Fruit fly (Drosophila melanogaster): Measurements from ENCODE around the gene pn.
A peak's percentile ranks its signal among the peaks of the same experiment; 100 is the strongest.

The pn gene

DNA sequence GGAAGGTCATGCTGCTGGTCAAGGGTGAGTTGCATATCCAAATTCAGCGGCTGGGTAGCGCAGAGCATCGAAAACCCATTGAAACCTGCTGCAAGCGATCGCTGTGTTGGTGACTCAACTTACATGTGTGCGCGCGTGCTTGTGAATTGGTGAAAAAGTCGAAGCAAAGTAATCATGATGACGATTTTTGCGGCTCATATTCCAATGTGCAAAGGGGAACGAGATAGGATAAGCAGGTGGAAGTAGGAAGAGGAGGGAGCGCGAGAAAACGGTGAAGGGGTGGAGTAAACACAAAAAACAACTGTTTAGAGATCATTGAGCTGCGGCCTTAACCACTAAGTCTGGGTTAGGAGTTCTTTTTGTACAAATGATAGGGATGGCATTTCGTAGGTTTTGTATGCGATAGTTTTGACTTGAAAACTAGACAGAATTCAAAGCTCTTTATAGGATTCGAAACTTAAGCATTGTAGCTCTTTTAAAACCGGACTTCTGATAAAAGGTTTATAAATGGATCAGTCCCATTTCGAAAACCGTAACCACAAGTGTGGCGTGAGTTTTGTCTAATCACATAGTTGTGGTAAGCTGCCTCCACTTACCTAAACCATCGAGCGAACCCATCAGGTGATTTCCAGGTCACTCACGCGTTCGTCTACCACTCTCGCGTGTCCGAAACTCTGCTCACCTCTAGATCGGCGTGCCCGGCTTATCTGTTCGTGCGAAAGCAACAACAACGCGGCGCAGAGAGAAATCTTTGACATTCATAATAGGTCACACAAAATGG lies 35.1 kb upstream of the pn start (continued):
- TF ChIP-seq Nf-YC (tag; optimal IDR thresholded peaks at IDR 0.05): peak; percentile 49
- peak; percentile 25 for TF ChIP-seq CG11723 (GFP tag; optimal IDR thresholded peaks at IDR 0.05)
- TF ChIP-seq HLH4C (GFP tag; IDR thresholded peaks at IDR 0.05; ENCODE audit: partially characterized antibody): peak; percentile 69
- TF ChIP-seq usp (GFP tag; optimal IDR thresholded peaks at IDR 0.05): no peak
- no peak for TF ChIP-seq CG12236 (GFP tag; optimal IDR thresholded peaks at IDR 0.05)
- peak; percentile 77 for TF ChIP-seq CG16813 (GFP tag; IDR thresholded peaks at IDR 0.05; ENCODE audit: partially characterized antibody)
- TF ChIP-seq bab2 (GFP tag; optimal IDR thresholded peaks at IDR 0.05): peak; percentile 23
- TF ChIP-seq CG9817 (tag; optimal IDR thresholded peaks at IDR 0.05): peak; percentile 31
- TF ChIP-seq Kr (GFP tag; optimal IDR thresholded peaks at IDR 0.05): no peak
- TF ChIP-seq Rfx (GFP tag; IDR thresholded peaks at IDR 0.05): peak; percentile 74
- TF ChIP-seq Dip3 (GFP tag; optimal IDR thresholded peaks at IDR 0.05): peak; percentile 40
- TF ChIP-seq CG12155 (GFP tag; optimal IDR thresholded peaks at IDR 0.05): peak; percentile 25
- peak; percentile 9 for TF ChIP-seq CG9437 (GFP tag; optimal IDR thresholded peaks at IDR 0.05)
- TF ChIP-seq CG34376 (GFP tag; optimal IDR thresholded peaks at IDR 0.05): peak; percentile 31
- peak; percentile 50; the same call in 1 of the 2 replicates for TF ChIP-seq tna (GFP tag; IDR thresholded peaks at IDR 0.05; ENCODE audit: partially characterized antibody)
- peak; percentile 22 for TF ChIP-seq shn (GFP tag; optimal IDR thresholded peaks at IDR 0.05)
- peak; percentile 30; the same call in 1 of the 4 replicates for TF ChIP-seq Gug (GFP tag; IDR thresholded peaks at IDR 0.05)
- 0 out of 2 replicates have a peak, but pooled peaks have one; percentile 13 for TF ChIP-seq cas (GFP tag; IDR thresholded peaks at IDR 0.05)
- no peak for TF ChIP-seq pan (optimal IDR thresholded peaks at IDR 0.05)
- TF ChIP-seq pan (GFP tag; optimal IDR thresholded peaks at IDR 0.05 in 1 of 2, IDR thresholded peaks at IDR 0.05 in 1 of 2): no peak
- TF ChIP-seq CG13624 (GFP tag; optimal IDR thresholded peaks at IDR 0.05): peak; percentile 61
- TF ChIP-seq CG14860 (GFP tag; IDR thresholded peaks at IDR 0.05; ENCODE audit: partially characterized antibody): peak; percentile 78
- peak; percentile 41 for TF ChIP-seq CG17385 (GFP tag; optimal IDR thresholded peaks at IDR 0.05)
- TF ChIP-seq gem (tag; optimal IDR thresholded peaks at IDR 0.05): peak; percentile 53
- TF ChIP-seq stwl (tag; optimal IDR thresholded peaks at IDR 0.05): no peak
- TF ChIP-seq D (optimal IDR thresholded peaks at IDR 0.05): peak; percentile 13
- no peak for TF ChIP-seq D (GFP tag; optimal IDR thresholded peaks at IDR 0.05)
- TF ChIP-seq Doc3 (GFP tag; IDR thresholded peaks at IDR 0.05; ENCODE audit: partially characterized antibody): peak; percentile 78
- TF ChIP-seq CG10654 (GFP tag; optimal IDR thresholded peaks at IDR 0.05): no peak
- TF ChIP-seq Camta (GFP tag; optimal IDR thresholded peaks at IDR 0.05): peak; percentile 7
- peak; percentile 15; the same call in 1 of the 2 replicates for TF ChIP-seq sisA (GFP tag; IDR thresholded peaks at IDR 0.05)
- peak; percentile 83 for TF ChIP-seq BEAF-32 (GFP tag; optimal IDR thresholded peaks at IDR 0.05)
- TF ChIP-seq btn (GFP tag; optimal IDR thresholded peaks at IDR 0.05): no peak
- TF ChIP-seq seq (GFP tag; IDR thresholded peaks at IDR 0.05): no peak
- TF ChIP-seq Fer1 (GFP tag; optimal IDR thresholded peaks at IDR 0.05): peak; percentile 29
- peak; percentile 26 for TF ChIP-seq Xbp1 (GFP tag; optimal IDR thresholded peaks at IDR 0.05)
- TF ChIP-seq gt (GFP tag; IDR thresholded peaks at IDR 0.05): no peak
- peak; percentile 29 for TF ChIP-seq ems (GFP tag; optimal IDR thresholded peaks at IDR 0.05)
- TF ChIP-seq HmgZ (tag; optimal IDR thresholded peaks at IDR 0.05): peak; percentile 42
- TF ChIP-seq chif (GFP tag; optimal IDR thresholded peaks at IDR 0.05): peak in 1 of 2 experiments; percentile 19
- peak; percentile 38; the same call in 1 of the 3 replicates for TF ChIP-seq CG7357 (GFP tag; IDR thresholded peaks at IDR 0.05)
- TF ChIP-seq maf-S (GFP tag; optimal IDR thresholded peaks at IDR 0.05): peak; percentile 21
- TF ChIP-seq CG11085 (GFP tag; IDR thresholded peaks at IDR 0.05): no peak
- TF ChIP-seq Usf (GFP tag; optimal IDR thresholded peaks at IDR 0.05): peak; percentile 36
- no peak for TF ChIP-seq lov (optimal IDR thresholded peaks at IDR 0.05)
- no peak for TF ChIP-seq lov (GFP tag; IDR thresholded peaks at IDR 0.05)
- peak; percentile 5 for TF ChIP-seq repo (GFP tag; optimal IDR thresholded peaks at IDR 0.05)
- TF ChIP-seq row (GFP tag; IDR thresholded peaks at IDR 0.05): peak; percentile 87
- no peak for TF ChIP-seq dan (GFP tag; IDR thresholded peaks at IDR 0.05)
- peak; percentile 43; the same call in 1 of the 2 replicates for TF ChIP-seq CG6689 (GFP tag; IDR thresholded peaks at IDR 0.05)
